Worm (Caenorhabditis elegans): ENCODE data around the gene F01F1.11.

F01F1.11 gene

ce11 chrIII:5897468-5897867 is 25.8 kb upstream of the F01F1.11 start:
- TF ChIP-seq fos-1 (tag; optimal IDR thresholded peaks at IDR 0.05) (no peak), isw-1 (GFP tag; IDR thresholded peaks at IDR 0.05) (no peak), blmp-1 (tag; optimal IDR thresholded peaks at IDR 0.05) (peak; percentile 8), lin-14 (GFP tag; optimal IDR thresholded peaks at IDR 0.05) (peak; percentile 60), lsy-2 (tag; optimal IDR thresholded peaks at IDR 0.05) (peak in 1 of 2 experiments; percentile 27), dpl-1 (GFP tag; optimal IDR thresholded peaks at IDR 0.05) (peak; percentile 19 to 50 (median 22)), nhr-71 (tag; optimal IDR thresholded peaks at IDR 0.05) (peak; percentile 22), snu-23 (GFP tag; optimal IDR thresholded peaks at IDR 0.05) (peak; percentile 28), efl-1 (optimal IDR thresholded peaks at IDR 0.05) (peak; percentile 4 to 12), efl-1 (GFP tag; optimal IDR thresholded peaks at IDR 0.05 in 1 of 2) (peak in 1 of 2 experiments; percentile 11), jun-1 (tag; optimal IDR thresholded peaks at IDR 0.05) (no peak)

ce11 chrIII:5895913-5896312 is 24.2 kb upstream of the F01F1.11 start, which contains the start of gene pxl-1:
Gene pxl-1, minus strand, starts transcription at chrIII:5896013.
- no peak for TF ChIP-seq isw-1 (GFP tag; IDR thresholded peaks at IDR 0.05)
- no peak for TF ChIP-seq nhr-28 (tag; optimal IDR thresholded peaks at IDR 0.05)
- TF ChIP-seq dsc-1 (tag; optimal IDR thresholded peaks at IDR 0.05) = no peak
- no peak for TF ChIP-seq ztf-4 (tag; optimal IDR thresholded peaks at IDR 0.05)
- no peak for TF ChIP-seq ces-1 (GFP tag; optimal IDR thresholded peaks at IDR 0.05)
- no peak for TF ChIP-seq elt-2 (tag; optimal IDR thresholded peaks at IDR 0.05)
- TF ChIP-seq fos-1 (tag; optimal IDR thresholded peaks at IDR 0.05) = no peak
- TF ChIP-seq nhr-85 (tag) = no peak
- no peak for TF ChIP-seq lin-39 (tag; optimal IDR thresholded peaks at IDR 0.05)

ce11 chrIII:5892909-5893308 is 21.2 kb upstream of the F01F1.11 start:
- peak; percentile 32 for TF ChIP-seq lin-14 (GFP tag; optimal IDR thresholded peaks at IDR 0.05)
- TF ChIP-seq nhr-47 (tag; optimal IDR thresholded peaks at IDR 0.05) = no peak
- TF ChIP-seq fkh-8 (tag; optimal IDR thresholded peaks at IDR 0.05) = no peak
- no peak for TF ChIP-seq sox-4 (tag; optimal IDR thresholded peaks at IDR 0.05)
- no peak for TF ChIP-seq efl-1 (optimal IDR thresholded peaks at IDR 0.05)
- TF ChIP-seq efl-1 (GFP tag; optimal IDR thresholded peaks at IDR 0.05 in 1 of 2) = peak in 1 of 2 experiments; percentile 39
- no peak for TF ChIP-seq zip-4 (GFP tag; optimal IDR thresholded peaks at IDR 0.05)
- TF ChIP-seq egl-27 (tag; optimal IDR thresholded peaks at IDR 0.05) = no peak
- TF ChIP-seq vab-15 (tag; optimal IDR thresholded peaks at IDR 0.05) = no peak
- no peak for TF ChIP-seq unc-86 (tag; optimal IDR thresholded peaks at IDR 0.05)
- TF ChIP-seq isw-1 (GFP tag; IDR thresholded peaks at IDR 0.05) = no peak
- TF ChIP-seq ceh-82 (tag; optimal IDR thresholded peaks at IDR 0.05) = no peak
- TF ChIP-seq mdl-1 (tag; optimal IDR thresholded peaks at IDR 0.05) = peak in 1 of 2 experiments; percentile 21
- no peak for TF ChIP-seq C04F5.9 (tag; optimal IDR thresholded peaks at IDR 0.05)
- no peak for TF ChIP-seq nhr-11 (tag; optimal IDR thresholded peaks at IDR 0.05)
- TF ChIP-seq nhr-28 (tag; optimal IDR thresholded peaks at IDR 0.05) = no peak
- peak; percentile 41 for TF ChIP-seq nhr-77 (tag; optimal IDR thresholded peaks at IDR 0.05)

- no peak for TF ChIP-seq C16A3.4 (tag; optimal IDR thresholded peaks at IDR 0.05)
Observed at ce11 chrIII:5888675-5889074, 17.0 kb upstream of the F01F1.11 start, which contains the start of gene C28H8.8. Gene C28H8.8, minus strand, starts transcription at chrIII:5888775.

ce11 chrIII:5886893-5887292 is 15.2 kb upstream of the F01F1.11 start, which contains the start of gene C28H8.7:
Gene C28H8.7, minus strand, starts transcription at chrIII:5886993.
- TF ChIP-seq sptf-1 (tag; optimal IDR thresholded peaks at IDR 0.05) = no peak

ce11 chrIII:5884459-5884858 is 12.8 kb upstream of the F01F1.11 start:
- TF ChIP-seq nhr-85 (tag) (no peak), isw-1 (GFP tag; IDR thresholded peaks at IDR 0.05) (no peak), efl-1 (optimal IDR thresholded peaks at IDR 0.05) (no peak), efl-1 (GFP tag; optimal IDR thresholded peaks at IDR 0.05 in 1 of 2) (peak in 1 of 2 experiments; percentile 38), irx-1 (tag; optimal IDR thresholded peaks at IDR 0.05) (no peak)
